Worm (Caenorhabditis elegans) whole organism, L1 larva: ENCODE results near the gene K07H8.8.

ENCODE experiments used
- ceh-8 ChIP-seq: fragments of 200-800 bp; sonication (Bioruptor generic); optimal IDR thresholded peaks from 2 replicates; lab custom pipeline; 2018; ENCODE audit warnings: mild to moderate bottlenecking, missing genetic modification characterization, moderate library complexity, missing compliant biosample characterization
- ceh-82 ChIP-seq, 3 experiments: fragments of 150-350 bp in 1 of 3; sonication (generic microtip) in 2 of 3; optimal IDR thresholded peaks; 2 replicates each; lab custom pipeline; 2014 to 2017; ENCODE audit warnings: missing biosample characterization in 3 of 3, missing genetic modification characterization in 3 of 3
- egl-27 ChIP-seq, 2 experiments: fragments of 150-350 bp in 1 of 2; sonication (generic microtip); optimal IDR thresholded peaks; 3 replicates each; lab custom pipeline; 2017 to 2018; ENCODE audit warnings: missing biosample characterization in 2 of 2, missing genetic modification characterization in 2 of 2, missing genetic modification reagents in 2 of 2
- fkh-10 ChIP-seq: sonication (generic microtip); optimal IDR thresholded peaks from 2 replicates; lab custom pipeline; 2017; ENCODE audit warnings: missing biosample characterization, missing genetic modification reagents, missing genetic modification characterization
- sptf-1 ChIP-seq: fragments of 150-350 bp; optimal IDR thresholded peaks from 2 replicates; lab custom pipeline; 2014; ENCODE audit warnings: missing biosample characterization, missing genetic modification characterization
- ztf-11 ChIP-seq, 2 experiments: sonication (generic microtip); optimal IDR thresholded peaks; 2 replicates each; lab custom pipeline; 2016 to 2017; ENCODE audit warnings: missing genetic modification characterization in 2 of 2, missing biosample characterization in 1 of 2, missing compliant biosample characterization in 1 of 2

DNA sequence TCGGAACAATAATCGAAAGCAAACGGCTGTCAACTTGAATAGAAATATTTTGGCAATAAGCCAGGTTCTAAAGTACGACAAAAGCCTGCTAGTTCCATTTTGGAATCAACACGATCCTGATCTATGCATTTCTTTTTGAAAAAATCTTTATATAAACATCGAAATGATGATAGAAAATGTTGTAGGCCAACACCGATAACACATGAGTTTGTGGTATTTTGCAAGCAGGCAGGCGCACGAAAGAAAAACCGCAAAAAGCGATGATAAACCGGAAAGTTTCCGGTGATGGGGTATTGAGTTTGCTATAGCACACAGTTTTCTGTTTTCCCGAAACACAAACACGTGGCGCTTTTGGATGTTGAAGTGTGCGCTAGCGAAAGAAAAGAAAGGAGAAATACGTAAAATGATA lies 34.1 kb downstream of the K07H8.8 start:
- no peak for TF ChIP-seq egl-27 (tag; optimal IDR thresholded peaks at IDR 0.05; lab: Kevin White, UChicago)
- TF ChIP-seq ceh-82 (tag; optimal IDR thresholded peaks at IDR 0.05; lab: Kevin White, UChicago): no peak
- no peak for TF ChIP-seq fkh-10
- no peak for TF ChIP-seq ztf-11 (tag; optimal IDR thresholded peaks at IDR 0.05; lab: Kevin White, UChicago)
- TF ChIP-seq ceh-8 (GFP tag; lab: Kevin White, UChicago): no peak
- TF ChIP-seq sptf-1 (tag; lab: Kevin White, UChicago): no peak
